Worm (Caenorhabditis elegans) whole organism, L3 larva: ENCODE results near the gene srw-53.

Source experiments
- ama-1 ChIP-seq: fragments of 150-350 bp; optimal IDR thresholded peaks from 2 replicates; lab custom pipeline; 2018
- elt-3 ChIP-seq, 3 experiments: fragments of 150-350 bp in 1 of 3; sonication (generic microtip) in 2 of 3; optimal IDR thresholded peaks; 2 replicates in 2 of 3; 4 replicates in 1 of 3; lab custom pipeline; 2014 to 2017; ENCODE audit warnings: missing biosample characterization in 3 of 3, missing genetic modification characterization in 3 of 3
- fkh-10 ChIP-seq: sonication (generic microtip); optimal IDR thresholded peaks from 2 replicates; lab custom pipeline; 2017; ENCODE audit warnings: missing biosample characterization, missing genetic modification reagents, missing genetic modification characterization
- fos-1 ChIP-seq: fragments of 150-350 bp; optimal IDR thresholded peaks from 2 replicates; lab custom pipeline; 2014; ENCODE audit warnings: missing biosample characterization, missing genetic modification characterization
- jun-1 ChIP-seq: fragments of 150-350 bp; optimal IDR thresholded peaks from 2 replicates; lab custom pipeline; 2014; ENCODE audit warnings: missing biosample characterization, missing genetic modification reagents, missing genetic modification characterization
- lin-39 ChIP-seq: fragments of 150-350 bp; optimal IDR thresholded peaks from 2 replicates; lab custom pipeline; 2018; ENCODE audit warnings: missing biosample characterization, missing genetic modification reagents, missing genetic modification characterization
- nhr-25 ChIP-seq: sonication (generic microtip); optimal IDR thresholded peaks from 2 replicates; lab custom pipeline; 2017; ENCODE audit warnings: missing biosample characterization, missing genetic modification characterization
- nhr-76 ChIP-seq: fragments of 150-350 bp; sonication (generic microtip); optimal IDR thresholded peaks from 5 replicates; lab custom pipeline; 2014; ENCODE audit warnings: missing biosample characterization, missing genetic modification characterization
- nhr-77 ChIP-seq: fragments of 150-350 bp; optimal IDR thresholded peaks from 2 replicates; lab custom pipeline; 2014; ENCODE audit warnings: missing biosample characterization, missing genetic modification characterization
- pqm-1 ChIP-seq: fragments of 150-350 bp; optimal IDR thresholded peaks from 2 replicates; lab custom pipeline; 2017; ENCODE audit warnings: missing biosample characterization, missing genetic modification characterization, inconsistent platforms
- tbx-2 ChIP-seq: sonication (generic microtip); optimal IDR thresholded peaks from 2 replicates; lab custom pipeline; 2016; ENCODE audit warnings: mild to moderate bottlenecking, missing genetic modification characterization, missing compliant biosample characterization
- unc-62 ChIP-seq: fragments of 150-350 bp; sonication (generic microtip); optimal IDR thresholded peaks from 4 replicates; lab custom pipeline; 2014; ENCODE audit warnings: missing biosample characterization, missing genetic modification reagents, missing genetic modification characterization
- ztf-11 ChIP-seq: fragments of 150-350 bp; optimal IDR thresholded peaks from 2 replicates; lab custom pipeline; 2014; ENCODE audit warnings: missing biosample characterization, missing genetic modification characterization
- ztf-4 ChIP-seq: fragments of 150-350 bp; optimal IDR thresholded peaks from 2 replicates; lab custom pipeline; 2014; ENCODE audit warnings: missing biosample characterization, missing genetic modification characterization

DNA sequence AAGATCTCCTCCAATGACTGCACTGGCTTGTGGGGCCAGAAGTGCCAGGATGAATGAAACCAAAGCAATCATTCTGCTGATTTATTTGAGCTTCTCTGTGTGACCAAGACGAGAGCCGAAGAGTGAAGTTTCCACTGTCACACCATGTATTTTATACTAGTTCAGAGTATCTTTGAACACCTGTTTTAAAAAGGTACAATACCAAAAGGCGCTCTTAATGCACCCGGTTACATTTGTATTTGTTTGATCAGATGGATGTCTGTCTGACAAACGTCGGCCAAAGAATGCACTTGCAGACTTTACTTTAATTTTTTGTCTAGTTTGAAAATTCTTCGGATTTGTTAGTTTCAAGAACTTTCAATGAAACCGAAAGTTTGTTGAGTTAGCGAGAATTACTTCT lies 23.0 kb upstream of the srw-53 start, which contains the start of gene F35E8.10:
- TF ChIP-seq pqm-1 (no peak), tbx-2 (tag; lab: Kevin White, UChicago) (no peak), jun-1 (tag; lab: Kevin White, UChicago) (no peak), fos-1 (tag; lab: Kevin White, UChicago) (no peak), ama-1 (lab: Kevin White, UChicago) (no peak), ztf-11 (tag; lab: Kevin White, UChicago) (no peak), fkh-10 (GFP tag; lab: Kevin White, UChicago) (no peak), nhr-76 (tag; lab: Kevin White, UChicago) (no peak), nhr-77 (tag; lab: Kevin White, UChicago) (no peak), unc-62 (GFP tag; lab: Kevin White, UChicago) (no peak), ztf-4 (tag; lab: Kevin White, UChicago) (no peak), lin-39 (tag; lab: Kevin White, UChicago) (no peak), nhr-25 (no peak), elt-3 (tag; optimal IDR thresholded peaks at IDR 0.05; lab: Kevin White, UChicago) (no peak)
